Worm (Caenorhabditis elegans): Measurements from ENCODE around the gene F15B9.10.
A peak's percentile ranks its signal among the peaks of the same experiment; 100 is the strongest.

DNA sequence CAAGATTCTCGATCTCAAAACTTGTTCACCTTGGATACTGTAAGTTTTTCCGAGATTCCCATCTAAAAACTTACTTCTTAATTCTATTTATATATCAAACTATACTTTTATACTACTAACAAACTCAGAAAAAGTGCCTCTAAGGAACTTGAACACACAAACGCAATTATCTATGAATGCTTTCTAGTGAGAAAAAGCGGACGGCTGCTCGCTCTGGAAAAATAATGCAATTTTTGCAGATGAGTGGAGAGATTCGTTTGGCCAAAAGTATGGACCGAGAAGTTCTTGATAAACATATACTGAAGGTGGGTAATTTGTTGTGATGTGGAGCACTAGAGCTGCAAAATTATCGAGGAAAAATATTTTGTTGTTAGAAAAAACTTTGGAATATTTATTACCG is 11.3 kb upstream of the F15B9.10 start:
- no peak for TF ChIP-seq pha-4 (GFP tag; IDR thresholded peaks at IDR 0.05)
- no peak for TF ChIP-seq pha-4 (tag; optimal IDR thresholded peaks at IDR 0.05)
- TF ChIP-seq ZK546.5 (tag; optimal IDR thresholded peaks at IDR 0.05), result no peak
- TF ChIP-seq fos-1 (tag; optimal IDR thresholded peaks at IDR 0.05), result no peak
- no peak for TF ChIP-seq ama-1 (optimal IDR thresholded peaks at IDR 0.05)
- TF ChIP-seq ceh-62 (tag; optimal IDR thresholded peaks at IDR 0.05), result no peak
- TF ChIP-seq skn-1 (tag; optimal IDR thresholded peaks at IDR 0.05), result no peak
- TF ChIP-seq ces-1 (GFP tag; optimal IDR thresholded peaks at IDR 0.05), result peak; percentile 86
- TF ChIP-seq snpc-4 (tag; optimal IDR thresholded peaks at IDR 0.05), result no peak
- no peak for TF ChIP-seq tra-1 (GFP tag; IDR thresholded peaks at IDR 0.05)
- TF ChIP-seq unc-62 (GFP tag; optimal IDR thresholded peaks at IDR 0.05 in 1 of 2), result no peak
- no peak for TF ChIP-seq unc-62 (tag; optimal IDR thresholded peaks at IDR 0.05)
- no peak for TF ChIP-seq nhr-11 (tag; optimal IDR thresholded peaks at IDR 0.05)
